Fruit fly (Drosophila melanogaster) whole organism: Measurements from ENCODE around the gene CG31674.

Source experiments
- Dll ChIP-seq: fragments of >200 bp; optimal IDR thresholded peaks from 2 replicates; lab custom pipeline; 2017
- pan ChIP-seq: fragments of >200 bp; optimal IDR thresholded peaks from 2 replicates; lab custom pipeline; 2017
- psq ChIP-seq: fragments of >200 bp; optimal IDR thresholded peaks from 2 replicates; lab custom pipeline; 2017

- TF ChIP-seq Dll (lab: Kevin White, UChicago) (no peak), psq (lab: Kevin White, UChicago) (no peak), pan (no peak)
These were observed 24.4 kb upstream of the CG31674 start for dm6 chr2L:20806619-20807018.
